Worm (Caenorhabditis elegans) whole organism, L1 larva: ENCODE measurements around the gene ZK355.3.

Experiments used
- C04F5.9 ChIP-seq: sonication (generic microtip); optimal IDR thresholded peaks from 2 replicates; lab custom pipeline; 2016; ENCODE audit warnings: missing genetic modification characterization, missing compliant biosample characterization
- C16A3.4 ChIP-seq: fragments of 150-350 bp; optimal IDR thresholded peaks from 2 replicates; lab custom pipeline; 2014; ENCODE audit warnings: missing biosample characterization, missing genetic modification characterization
- C34B4.2 ChIP-seq: sonication (generic microtip); optimal IDR thresholded peaks from 2 replicates; lab custom pipeline; 2017; ENCODE audit warnings: mild to moderate bottlenecking, missing genetic modification characterization, missing compliant biosample characterization
- aha-1 ChIP-seq: fragments of 150-350 bp; optimal IDR thresholded peaks from 2 replicates; lab custom pipeline; 2014; ENCODE audit warnings: missing biosample characterization, missing genetic modification characterization
- aly-2 ChIP-seq: fragments of 150-350 bp; optimal IDR thresholded peaks from 2 replicates; lab custom pipeline; 2014; ENCODE audit warnings: missing biosample characterization, missing genetic modification characterization
- ama-1 ChIP-seq: fragments of 150-350 bp; optimal IDR thresholded peaks from 2 replicates; lab custom pipeline; 2014
- blmp-1 ChIP-seq: fragments of 150-350 bp; optimal IDR thresholded peaks from 2 replicates; lab custom pipeline; 2014; ENCODE audit warnings: missing biosample characterization, missing genetic modification characterization
- ceh-63 ChIP-seq: fragments of 200-800 bp; sonication (Bioruptor generic); optimal IDR thresholded peaks from 2 replicates; lab custom pipeline; 2018; ENCODE audit warnings: mild to moderate bottlenecking, missing genetic modification characterization, missing compliant biosample characterization
- ceh-8 ChIP-seq: fragments of 200-800 bp; sonication (Bioruptor generic); optimal IDR thresholded peaks from 2 replicates; lab custom pipeline; 2018; ENCODE audit warnings: mild to moderate bottlenecking, missing genetic modification characterization, moderate library complexity, missing compliant biosample characterization
- ceh-82 ChIP-seq, 3 experiments: fragments of 150-350 bp in 1 of 3; sonication (generic microtip) in 2 of 3; optimal IDR thresholded peaks; 2 replicates each; lab custom pipeline; 2014 to 2017; ENCODE audit warnings: missing biosample characterization in 3 of 3, missing genetic modification characterization in 3 of 3
- ceh-88 ChIP-seq: fragments of 200-800 bp; sonication (Bioruptor generic); IDR thresholded peaks from 2 replicates; pipeline ENCODE4 v1.3.6; 2022; ENCODE audit warnings: missing genetic modification characterization, missing compliant biosample characterization
- ceh-90 ChIP-seq: sonication (generic microtip); optimal IDR thresholded peaks from 2 replicates; lab custom pipeline; 2016; ENCODE audit warnings: missing genetic modification characterization, missing compliant biosample characterization
- dpl-1 ChIP-seq, 3 experiments: fragments of 150-350 bp in 2 of 3; sonication (generic microtip) in 1 of 3; optimal IDR thresholded peaks; 2 replicates each; lab custom pipeline; 2014 to 2017; ENCODE audit warnings: missing biosample characterization in 3 of 3, missing genetic modification characterization in 3 of 3, missing genetic modification reagents in 3 of 3
- dsc-1 ChIP-seq: sonication (generic microtip); optimal IDR thresholded peaks from 2 replicates; lab custom pipeline; 2016; ENCODE audit warnings: mild to moderate bottlenecking, missing genetic modification characterization, missing compliant biosample characterization
- efl-1 ChIP-seq, 4 experiments: fragments of 150-350 bp; optimal IDR thresholded peaks in 3 of 4; peaks in 1 of 4; 1 replicate in 1 of 4; 2 replicates in 3 of 4; lab custom pipeline; 2014; ENCODE audit warnings: missing biosample characterization in 2 of 4, missing genetic modification characterization in 2 of 4, missing genetic modification reagents in 2 of 4
- egl-13 ChIP-seq: sonication (generic microtip); optimal IDR thresholded peaks from 2 replicates; lab custom pipeline; 2016; ENCODE audit warnings: missing genotype, missing genetic modification reagents, missing genetic modification characterization, missing compliant biosample characterization
- elt-2 ChIP-seq: sonication (generic microtip); optimal IDR thresholded peaks from 2 replicates; lab custom pipeline; 2016; ENCODE audit warnings: missing genetic modification characterization, mild to moderate bottlenecking, inconsistent platforms, missing compliant biosample characterization, missing genetic modification reagents
- ets-5 ChIP-seq: fragments of 200-800 bp; sonication (Bioruptor generic); IDR thresholded peaks from 2 replicates; pipeline ENCODE4 v1.3.6; 2022; ENCODE audit warnings: missing genetic modification characterization, missing compliant biosample characterization
- fkh-4 ChIP-seq: sonication (generic microtip); optimal IDR thresholded peaks from 2 replicates; lab custom pipeline; 2016; ENCODE audit warnings: missing compliant biosample characterization, missing genetic modification characterization, borderline replicate concordance
- grh-1 ChIP-seq: fragments of 200-800 bp; sonication (Bioruptor generic); IDR thresholded peaks from 2 replicates; pipeline ENCODE4 v1.3.6; 2022; ENCODE audit warnings: missing genetic modification reagents, missing genetic modification characterization, missing compliant biosample characterization
- hlh-17 ChIP-seq: fragments of 200-800 bp; sonication (Bioruptor generic); optimal IDR thresholded peaks from 2 replicates; lab custom pipeline; 2018; ENCODE audit warnings: missing genetic modification characterization, mild to moderate bottlenecking, missing compliant biosample characterization, moderate library complexity, borderline replicate concordance
- hlh-4 ChIP-seq: sonication (generic microtip); optimal IDR thresholded peaks from 2 replicates; lab custom pipeline; 2016; ENCODE audit warnings: mild to moderate bottlenecking, missing genetic modification characterization, missing compliant biosample characterization
- isw-1 ChIP-seq: fragments of 200-800 bp; sonication (Bioruptor generic); IDR thresholded peaks from 2 replicates; pipeline ENCODE4 v1.3.6; 2022; ENCODE audit warnings: missing genetic modification characterization, missing compliant biosample characterization
- jun-1 ChIP-seq: fragments of 150-350 bp; optimal IDR thresholded peaks from 2 replicates; lab custom pipeline; 2014; ENCODE audit warnings: missing biosample characterization, missing genetic modification reagents, missing genetic modification characterization
- lin-13 ChIP-seq: fragments of 150-350 bp; optimal IDR thresholded peaks from 2 replicates; lab custom pipeline; 2014; ENCODE audit warnings: missing biosample characterization, missing genetic modification reagents, missing genetic modification characterization
- lin-14 ChIP-seq: fragments of 200-800 bp; sonication (Bioruptor generic); optimal IDR thresholded peaks from 2 replicates; lab custom pipeline; 2018; ENCODE audit warnings: mild to moderate bottlenecking, missing genetic modification characterization, moderate library complexity, missing compliant biosample characterization
- lin-15B ChIP-seq: fragments of 150-350 bp; sonication (generic microtip); optimal IDR thresholded peaks from 3 replicates; lab custom pipeline; 2014; ENCODE audit warnings: missing biosample characterization, missing genetic modification characterization
- lin-35 ChIP-seq, 2 experiments: fragments of 150-350 bp; optimal IDR thresholded peaks; 2 replicates each; lab custom pipeline; 2014; ENCODE audit warnings: missing biosample characterization in 2 of 2, missing genetic modification characterization in 2 of 2, missing genetic modification reagents in 2 of 2
- lir-3 ChIP-seq: sonication (generic microtip); optimal IDR thresholded peaks from 2 replicates; lab custom pipeline; 2016; ENCODE audit warnings: mild to moderate bottlenecking, missing genetic modification characterization, moderate library complexity, missing compliant biosample characterization; ENCODE audit not compliant: poor library complexity
- lsy-2 ChIP-seq, 2 experiments: fragments of 150-350 bp; optimal IDR thresholded peaks; 2 replicates each; lab custom pipeline; 2014; ENCODE audit warnings: missing biosample characterization in 2 of 2, missing genetic modification characterization in 2 of 2
- nhr-11 ChIP-seq: fragments of 150-350 bp; optimal IDR thresholded peaks from 2 replicates; lab custom pipeline; 2014; ENCODE audit warnings: missing biosample characterization, missing genetic modification characterization
- nhr-12 ChIP-seq: sonication (generic microtip); optimal IDR thresholded peaks from 2 replicates; lab custom pipeline; 2017; ENCODE audit warnings: missing biosample characterization, missing genetic modification characterization
- nhr-20 ChIP-seq: sonication (generic microtip); optimal IDR thresholded peaks from 2 replicates; lab custom pipeline; 2016; ENCODE audit warnings: mild to moderate bottlenecking, missing genetic modification characterization, missing compliant biosample characterization
- nhr-237 ChIP-seq: fragments of 150-350 bp; optimal IDR thresholded peaks from 2 replicates; lab custom pipeline; 2014; ENCODE audit warnings: missing biosample characterization, missing genetic modification characterization
- nhr-28 ChIP-seq: fragments of 150-350 bp; optimal IDR thresholded peaks from 2 replicates; lab custom pipeline; 2014; ENCODE audit warnings: missing biosample characterization, missing genetic modification characterization
- nhr-47 ChIP-seq: sonication (generic microtip); optimal IDR thresholded peaks from 2 replicates; lab custom pipeline; 2016; ENCODE audit warnings: mild to moderate bottlenecking, missing genetic modification characterization, moderate library complexity, missing compliant biosample characterization
- nhr-77 ChIP-seq: fragments of 150-350 bp; optimal IDR thresholded peaks from 2 replicates; lab custom pipeline; 2014; ENCODE audit warnings: missing biosample characterization, missing genetic modification characterization
- nhr-85 ChIP-seq: sonication (generic microtip); peaks from one replicate; lab custom pipeline; 2016; ENCODE audit warnings: missing genetic modification characterization, inconsistent platforms, missing compliant biosample characterization
- nhr-90 ChIP-seq: sonication (generic microtip); optimal IDR thresholded peaks from 2 replicates; lab custom pipeline; 2016; ENCODE audit warnings: mild to moderate bottlenecking, missing genetic modification characterization, missing compliant biosample characterization; ENCODE audit not compliant: poor library complexity
- pag-3 ChIP-seq: sonication (generic microtip); optimal IDR thresholded peaks from 2 replicates; lab custom pipeline; 2017; ENCODE audit warnings: missing genetic modification characterization, mild to moderate bottlenecking, missing compliant biosample characterization, antibody characterized with exemption, borderline replicate concordance; ENCODE audit not compliant: insufficient read depth
- pqm-1 ChIP-seq: sonication (generic microtip); optimal IDR thresholded peaks from 3 replicates; lab custom pipeline; 2017; ENCODE audit warnings: missing biosample characterization, missing genetic modification characterization
- rnt-1 ChIP-seq: sonication (generic microtip); optimal IDR thresholded peaks from 2 replicates; lab custom pipeline; 2016; ENCODE audit warnings: mild to moderate bottlenecking, missing genetic modification characterization, moderate library complexity, missing compliant biosample characterization
- snpc-4 ChIP-seq: fragments of 150-350 bp; optimal IDR thresholded peaks from 2 replicates; lab custom pipeline; 2014; ENCODE audit warnings: missing biosample characterization, missing genetic modification characterization
- snu-23 ChIP-seq: sonication (generic microtip); optimal IDR thresholded peaks from 2 replicates; lab custom pipeline; 2016; ENCODE audit warnings: missing genetic modification characterization, missing compliant biosample characterization
- sptf-1 ChIP-seq: fragments of 150-350 bp; optimal IDR thresholded peaks from 2 replicates; lab custom pipeline; 2014; ENCODE audit warnings: missing biosample characterization, missing genetic modification characterization
- sup-37 ChIP-seq: fragments of 200-800 bp; sonication (Bioruptor generic); optimal IDR thresholded peaks from 2 replicates; lab custom pipeline; 2018; ENCODE audit warnings: mild to moderate bottlenecking, missing genetic modification characterization, missing compliant biosample characterization
- tlp-1 ChIP-seq: fragments of 150-350 bp; optimal IDR thresholded peaks from 2 replicates; lab custom pipeline; 2014; ENCODE audit warnings: missing biosample characterization, missing genetic modification characterization
- unc-62 ChIP-seq: fragments of 150-350 bp; optimal IDR thresholded peaks from 2 replicates; lab custom pipeline; 2014; ENCODE audit warnings: missing biosample characterization, missing genetic modification reagents, missing genetic modification characterization
- xbp-1 ChIP-seq: sonication (generic microtip); optimal IDR thresholded peaks from 2 replicates; lab custom pipeline; 2016; ENCODE audit warnings: missing genetic modification characterization, missing compliant biosample characterization
- zag-1 ChIP-seq: fragments of 150-350 bp; optimal IDR thresholded peaks from 2 replicates; lab custom pipeline; 2014; ENCODE audit warnings: missing biosample characterization, missing genetic modification characterization
- zip-4 ChIP-seq: fragments of 200-800 bp; sonication (Bioruptor generic); optimal IDR thresholded peaks from 2 replicates; lab custom pipeline; 2018; ENCODE audit warnings: mild to moderate bottlenecking, missing genetic modification characterization, moderate library complexity, missing compliant biosample characterization
- ztf-11 ChIP-seq, 2 experiments: sonication (generic microtip); optimal IDR thresholded peaks; 2 replicates each; lab custom pipeline; 2016 to 2017; ENCODE audit warnings: missing genetic modification characterization in 2 of 2, missing biosample characterization in 1 of 2, missing compliant biosample characterization in 1 of 2

ZK355.3 gene

DNA sequence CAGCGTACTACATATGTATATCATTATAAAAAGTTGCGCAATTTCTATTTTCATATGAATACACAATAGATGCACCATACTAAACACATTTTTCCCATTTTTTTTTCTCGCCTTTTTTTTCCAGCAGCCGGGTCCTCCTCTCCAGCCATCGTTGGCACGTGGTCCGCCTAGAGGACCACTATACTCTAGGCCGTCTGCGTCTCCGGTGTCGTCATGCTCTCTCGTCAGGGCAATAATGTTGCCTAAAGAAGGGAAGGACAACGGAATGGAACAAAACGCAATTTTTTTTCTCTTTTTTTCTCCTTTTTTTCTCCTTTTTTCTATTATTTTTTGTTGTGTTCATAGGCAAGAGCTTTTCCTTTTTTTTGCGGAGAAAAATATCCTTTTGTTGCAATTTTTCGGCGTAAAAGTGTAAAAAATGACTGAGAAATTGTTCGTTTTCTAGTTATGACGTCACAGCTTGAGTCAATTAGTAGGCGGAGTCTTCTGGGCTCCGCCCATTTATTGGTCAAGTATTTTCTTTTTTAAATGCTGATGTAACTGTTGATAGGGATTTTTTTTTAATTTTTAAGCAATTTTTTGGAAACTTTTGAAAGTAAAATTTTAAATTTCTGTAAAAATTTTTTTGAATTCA lies 35.2 kb upstream of the ZK355.3 start (continued):
- TF ChIP-seq C16A3.4 (no peak), sptf-1 (tag; lab: Kevin White, UChicago) (no peak), ama-1 (lab: Kevin White, UChicago) (no peak), hlh-17 (GFP tag; lab: Kevin White, UChicago) (no peak), dpl-1 (GFP tag; optimal IDR thresholded peaks at IDR 0.05; lab: Kevin White, UChicago) (no peak), grh-1 (GFP tag; lab: Robert Waterston, UW) (no peak), fkh-4 (no peak), aly-2 (tag; lab: Kevin White, UChicago) (no peak), lin-13 (GFP tag; lab: Kevin White, UChicago) (no peak), blmp-1 (tag; lab: Kevin White, UChicago) (no peak), xbp-1 (tag; lab: Kevin White, UChicago) (no peak), zag-1 (tag; lab: Kevin White, UChicago) (no peak), lir-3 (no peak), tlp-1 (no peak), ztf-11 (tag; optimal IDR thresholded peaks at IDR 0.05; lab: Kevin White, UChicago) (no peak), jun-1 (tag; lab: Kevin White, UChicago) (no peak), ceh-63 (GFP tag; lab: Kevin White, UChicago) (no peak), nhr-237 (tag; lab: Kevin White, UChicago) (no peak), nhr-47 (no peak), lsy-2 (tag; optimal IDR thresholded peaks at IDR 0.05; lab: Kevin White, UChicago) (peak in 1 of 2 experiments; percentile 28), nhr-11 (tag; lab: Kevin White, UChicago) (no peak), pag-3 (tag; lab: Kevin White, UChicago) (no peak), efl-1 (optimal IDR thresholded peaks at IDR 0.05; lab: Kevin White, UChicago) (peak; percentile 32 to 38), efl-1 (GFP tag; optimal IDR thresholded peaks at IDR 0.05 in 1 of 2; lab: Kevin White, UChicago) (no peak), dsc-1 (no peak), ets-5 (GFP tag; lab: Robert Waterston, UW) (no peak), ceh-90 (tag; lab: Kevin White, UChicago) (no peak), C04F5.9 (tag; lab: Kevin White, UChicago) (no peak), hlh-4 (no peak), nhr-12 (no peak), sup-37 (GFP tag; lab: Kevin White, UChicago) (no peak), isw-1 (GFP tag; lab: Robert Waterston, UW) (peak; percentile 40; the same call in 1 of the 2 replicates), lin-15B (tag; lab: Kevin White, UChicago) (no peak), nhr-90 (tag; lab: Kevin White, UChicago) (no peak), rnt-1 (tag; lab: Kevin White, UChicago) (no peak), ceh-8 (peak; percentile 36), ceh-88 (GFP tag; lab: Robert Waterston, UW) (no peak), lin-35 (GFP tag; optimal IDR thresholded peaks at IDR 0.05; lab: Kevin White, UChicago) (peak in 1 of 2 experiments; percentile 31), nhr-77 (no peak), lin-14 (GFP tag; lab: Kevin White, UChicago) (peak; percentile 93), egl-13 (tag; lab: Kevin White, UChicago) (no peak), aha-1 (no peak), nhr-85 (tag; lab: Kevin White, UChicago) (no peak), unc-62 (GFP tag; lab: Kevin White, UChicago) (no peak), snu-23 (GFP tag; lab: Kevin White, UChicago) (no peak), zip-4 (GFP tag; lab: Kevin White, UChicago) (no peak), ceh-82 (tag; optimal IDR thresholded peaks at IDR 0.05; lab: Kevin White, UChicago) (peak; percentile 3 to 66 (median 16)), nhr-28 (tag; lab: Kevin White, UChicago) (no peak), nhr-20 (tag; lab: Kevin White, UChicago) (peak; percentile 71), snpc-4 (no peak), C34B4.2 (tag; lab: Kevin White, UChicago) (no peak), pqm-1 (tag; lab: Kevin White, UChicago) (no peak), elt-2 (tag; lab: Kevin White, UChicago) (no peak)
